Fruit fly (Drosophila melanogaster) whole organism, embryonic: Measurements from ENCODE around the gene CG7272.

Source experiments
- CG11696 ChIP-seq: fragments of 200-800 bp; sonication (Bioruptor generic); IDR thresholded peaks from 2 replicates; pipeline ENCODE4 v1.3.6; 2022; ENCODE audit warnings: missing biosample characterization, missing genetic modification characterization
- CG15696 ChIP-seq: fragments of 200-800 bp; sonication (Bioruptor generic); optimal IDR thresholded peaks from 2 replicates; lab custom pipeline; 2019; ENCODE audit warnings: missing biosample characterization, mild to moderate bottlenecking, missing genetic modification characterization, moderate library complexity
- CG16813 ChIP-seq: fragments of 200-800 bp; sonication (Bioruptor generic); IDR thresholded peaks from 3 replicates; pipeline ENCODE4 v1.3.6; 2022; ENCODE audit warnings: missing biosample characterization, missing genetic modification characterization; ENCODE audit not compliant: partially characterized antibody
- CG17802 ChIP-seq: fragments of 200-800 bp; sonication (Bioruptor generic); optimal IDR thresholded peaks from 2 replicates; lab custom pipeline; 2018; ENCODE audit warnings: missing biosample characterization, mild to moderate bottlenecking, missing genetic modification characterization, moderate library complexity
- CG2712 ChIP-seq: fragments of 200-800 bp; optimal IDR thresholded peaks from 3 replicates; lab custom pipeline; 2019; ENCODE audit warnings: missing biosample characterization, mild to moderate bottlenecking, missing genetic modification characterization, moderate library complexity
- CG34422 ChIP-seq: fragments of 200-800 bp; sonication (Bioruptor generic); IDR thresholded peaks from 3 replicates; pipeline ENCODE4 v1.3.6; 2022; ENCODE audit warnings: missing biosample characterization, missing genetic modification characterization
- CG3847 ChIP-seq: fragments of 200-800 bp; sonication (Bioruptor generic); IDR thresholded peaks from 2 replicates; pipeline ENCODE4 v1.3.6; 2022; ENCODE audit warnings: missing biosample characterization, missing genetic modification characterization
- CG4360 ChIP-seq: fragments of 200-800 bp; sonication (Bioruptor generic); IDR thresholded peaks from 2 replicates; pipeline ENCODE4 v1.3.6; 2022; ENCODE audit warnings: missing biosample characterization, missing genetic modification characterization
- CG4404 ChIP-seq: fragments of 200-800 bp; sonication (Bioruptor generic); IDR thresholded peaks from 2 replicates; pipeline ENCODE4 v1.3.6; 2022; ENCODE audit warnings: missing biosample characterization, missing genetic modification characterization
- CG4820 ChIP-seq: fragments of 200-800 bp; sonication (Bioruptor generic); optimal IDR thresholded peaks from 3 replicates; lab custom pipeline; 2016; ENCODE audit warnings: missing biosample characterization, missing genetic modification characterization
- CG8388 ChIP-seq: fragments of 200-800 bp; sonication (Bioruptor generic); optimal IDR thresholded peaks from 2 replicates; lab custom pipeline; 2019; ENCODE audit warnings: missing biosample characterization, mild to moderate bottlenecking, missing genetic modification characterization, moderate library complexity
- CG9876 ChIP-seq: fragments of 200-800 bp; sonication (Bioruptor generic); optimal IDR thresholded peaks from 2 replicates; lab custom pipeline; 2016; ENCODE audit warnings: missing biosample characterization, missing genetic modification characterization
- Doc3 ChIP-seq: fragments of 200-800 bp; sonication (Bioruptor generic); IDR thresholded peaks from 3 replicates; pipeline ENCODE4 v1.3.6; 2022; ENCODE audit warnings: missing biosample characterization, missing genetic modification characterization; ENCODE audit not compliant: partially characterized antibody
- Dp ChIP-seq: fragments of 200-800 bp; sonication (Bioruptor generic); optimal IDR thresholded peaks from 2 replicates; lab custom pipeline; 2018; ENCODE audit warnings: missing biosample characterization, mild to moderate bottlenecking, missing genetic modification characterization, moderate library complexity
- ERR ChIP-seq: fragments of 200-800 bp; sonication (Bioruptor generic); optimal IDR thresholded peaks from 2 replicates; lab custom pipeline; 2016; ENCODE audit warnings: missing biosample characterization, missing genetic modification characterization
- Elba2 ChIP-seq: fragments of 200-800 bp; sonication (Bioruptor generic); optimal IDR thresholded peaks from 3 replicates; lab custom pipeline; 2016; ENCODE audit warnings: missing biosample characterization, missing genetic modification characterization
- Ets97D ChIP-seq: fragments of 200-800 bp; sonication (Bioruptor generic); optimal IDR thresholded peaks from 3 replicates; lab custom pipeline; 2016; ENCODE audit warnings: missing biosample characterization, missing genetic modification characterization
- Fer2 ChIP-seq: fragments of 200-800 bp; sonication (Bioruptor generic); optimal IDR thresholded peaks from 2 replicates; lab custom pipeline; 2018; ENCODE audit warnings: missing biosample characterization, mild to moderate bottlenecking, missing genetic modification characterization, moderate library complexity
- Gug ChIP-seq: fragments of 200-800 bp; sonication (Bioruptor generic); IDR thresholded peaks from 4 replicates; pipeline ENCODE4 v1.3.6; 2022; ENCODE audit warnings: missing biosample characterization, missing genetic modification characterization
- Hand ChIP-seq: fragments of 200-800 bp; sonication (Bioruptor generic); optimal IDR thresholded peaks from 2 replicates; lab custom pipeline; 2017; ENCODE audit warnings: mild to moderate bottlenecking, missing biosample characterization, missing genetic modification reagents, missing genetic modification characterization
- Hr51 ChIP-seq, 2 experiments: fragments of 200-800 bp; sonication (Bioruptor generic); optimal IDR thresholded peaks; 2 replicates in 1 of 2; 3 replicates in 1 of 2; lab custom pipeline; 2016 to 2018; ENCODE audit warnings: missing biosample characterization in 2 of 2, missing genetic modification characterization in 2 of 2, mild to moderate bottlenecking in 1 of 2, moderate library complexity in 1 of 2
- MBD-R2 ChIP-seq: fragments of 200-800 bp; sonication (Bioruptor generic); IDR thresholded peaks from 2 replicates; pipeline ENCODE4 v1.3.6; 2022; ENCODE audit warnings: missing biosample characterization, missing genetic modification characterization
- MESR4 ChIP-seq: fragments of 200-800 bp; sonication (Bioruptor generic); optimal IDR thresholded peaks from 2 replicates; lab custom pipeline; 2018; ENCODE audit warnings: missing biosample characterization, mild to moderate bottlenecking, missing genetic modification characterization, moderate library complexity
- Med ChIP-seq: fragments of 200-800 bp; sonication (Bioruptor generic); peaks from one replicate; lab custom pipeline; 2016; ENCODE audit warnings: missing biosample characterization, missing genetic modification characterization, mild to moderate bottlenecking, inconsistent platforms, moderate library complexity
- Meics ChIP-seq: fragments of 200-800 bp; sonication (Bioruptor generic); optimal IDR thresholded peaks from 2 replicates; lab custom pipeline; 2017; ENCODE audit warnings: missing biosample characterization, mild to moderate bottlenecking, missing genetic modification characterization
- NfI ChIP-seq: fragments of 200-800 bp; sonication (Bioruptor generic); optimal IDR thresholded peaks from 3 replicates; lab custom pipeline; 2018; ENCODE audit warnings: missing biosample characterization, mild to moderate bottlenecking, missing genetic modification characterization, moderate library complexity
- Scr ChIP-seq: fragments of 200-800 bp; sonication (Bioruptor generic); IDR thresholded peaks from 2 replicates; pipeline ENCODE4 v1.3.6; 2022; ENCODE audit warnings: missing biosample characterization, missing genetic modification characterization; ENCODE audit not compliant: partially characterized antibody
- Sry-β ChIP-seq: fragments of 200-800 bp; sonication (Bioruptor generic); optimal IDR thresholded peaks from 2 replicates; lab custom pipeline; 2018; ENCODE audit warnings: missing biosample characterization, mild to moderate bottlenecking, missing genetic modification characterization, moderate library complexity
- az2 ChIP-seq: fragments of 200-800 bp; sonication (Bioruptor generic); optimal IDR thresholded peaks from 3 replicates; lab custom pipeline; 2016; ENCODE audit warnings: missing biosample characterization, missing genetic modification characterization
- chm ChIP-seq: fragments of 200-800 bp; sonication (Bioruptor generic); IDR thresholded peaks from 2 replicates; pipeline ENCODE4 v1.3.6; 2022; ENCODE audit warnings: missing biosample characterization, missing genetic modification characterization
- corto ChIP-seq: fragments of 200-800 bp; sonication (Bioruptor generic); optimal IDR thresholded peaks from 2 replicates; lab custom pipeline; 2016; ENCODE audit warnings: missing biosample characterization, mild to moderate bottlenecking, missing genetic modification characterization, moderate library complexity
- dati ChIP-seq: fragments of 200-800 bp; sonication (Bioruptor generic); IDR thresholded peaks from 2 replicates; pipeline ENCODE4 v1.3.6; 2022; ENCODE audit warnings: missing biosample characterization, missing genetic modification characterization
- esg ChIP-seq: fragments of 200-800 bp; sonication (Bioruptor generic); conservative IDR thresholded peaks from 2 replicates; pipeline ENCODE4 v1.3.6; 2022; ENCODE audit warnings: missing biosample characterization, missing genetic modification characterization
- fru ChIP-seq: fragments of >200 bp; optimal IDR thresholded peaks from 2 replicates; lab custom pipeline; 2017
- ftz-f1 ChIP-seq: fragments of 200-800 bp; sonication (Bioruptor generic); optimal IDR thresholded peaks from 2 replicates; lab custom pipeline; 2016; ENCODE audit warnings: missing biosample characterization, missing genetic modification characterization
- grau ChIP-seq: fragments of 200-800 bp; optimal IDR thresholded peaks from 3 replicates; lab custom pipeline; 2019; ENCODE audit warnings: missing biosample characterization, mild to moderate bottlenecking, missing genetic modification characterization, moderate library complexity
- ham ChIP-seq: fragments of 200-800 bp; sonication (Bioruptor generic); IDR thresholded peaks from 2 replicates; pipeline ENCODE4 v1.3.6; 2022; ENCODE audit warnings: missing biosample characterization, missing genetic modification characterization
- maf-S ChIP-seq: fragments of 200-800 bp; sonication (Bioruptor generic); optimal IDR thresholded peaks from 2 replicates; lab custom pipeline; 2016; ENCODE audit warnings: missing biosample characterization, missing genetic modification characterization
- pum ChIP-seq: fragments of 200-800 bp; sonication (Bioruptor generic); optimal IDR thresholded peaks from 2 replicates; lab custom pipeline; 2016; ENCODE audit warnings: missing biosample characterization, missing genetic modification characterization
- pzg ChIP-seq: fragments of 200-800 bp; sonication (Bioruptor generic); optimal IDR thresholded peaks from 3 replicates; lab custom pipeline; 2018; ENCODE audit warnings: missing biosample characterization, mild to moderate bottlenecking, missing genetic modification characterization, moderate library complexity
- sim ChIP-seq: fragments of 200-800 bp; sonication (Bioruptor generic); IDR thresholded peaks from 2 replicates; pipeline ENCODE4 v1.3.6; 2022; ENCODE audit warnings: missing biosample characterization, missing genetic modification characterization
- stc ChIP-seq: fragments of 200-800 bp; sonication (Bioruptor generic); IDR thresholded peaks from 2 replicates; pipeline ENCODE4 v1.3.6; 2022; ENCODE audit warnings: missing biosample characterization, missing genetic modification characterization
- stwl ChIP-seq: fragments of 200-800 bp; sonication (Bioruptor generic); optimal IDR thresholded peaks from 3 replicates; lab custom pipeline; 2018; ENCODE audit warnings: missing biosample characterization, mild to moderate bottlenecking, missing genetic modification characterization, moderate library complexity
- vfl ChIP-seq: fragments of 200-800 bp; sonication (Bioruptor generic); optimal IDR thresholded peaks from 2 replicates; lab custom pipeline; 2016; ENCODE audit warnings: missing biosample characterization, missing genetic modification characterization
- vvl ChIP-seq: fragments of 200-800 bp; sonication (Bioruptor generic); IDR thresholded peaks from 2 replicates; pipeline ENCODE4 v1.3.6; 2022; ENCODE audit warnings: missing biosample characterization, missing genetic modification characterization
- wdn ChIP-seq: fragments of 200-800 bp; sonication (Bioruptor generic); IDR thresholded peaks from 2 replicates; pipeline ENCODE4 v1.3.6; 2022; ENCODE audit warnings: missing biosample characterization, missing genetic modification characterization
- wor ChIP-seq: fragments of 200-800 bp; sonication (Bioruptor generic); IDR thresholded peaks from 2 replicates; pipeline ENCODE4 v1.3.6; 2022; ENCODE audit warnings: missing biosample characterization, missing genetic modification characterization
- zf30C ChIP-seq: fragments of 200-800 bp; sonication (Bioruptor generic); optimal IDR thresholded peaks from 3 replicates; lab custom pipeline; 2018; ENCODE audit warnings: missing biosample characterization, mild to moderate bottlenecking, missing genetic modification characterization

Gene CG7272

dm6 chr3L:15495449-15495848 lies 5.3 kb upstream of the CG7272 start, which contains the start of gene CG12355:
TSS of gene CG12355 (minus strand) at chr3L:15495549.
- no peak for TF ChIP-seq dati (GFP tag; lab: Robert Waterston, UW)
- no peak for TF ChIP-seq CG15696 (tag; lab: Kevin White, UChicago)

DNA sequence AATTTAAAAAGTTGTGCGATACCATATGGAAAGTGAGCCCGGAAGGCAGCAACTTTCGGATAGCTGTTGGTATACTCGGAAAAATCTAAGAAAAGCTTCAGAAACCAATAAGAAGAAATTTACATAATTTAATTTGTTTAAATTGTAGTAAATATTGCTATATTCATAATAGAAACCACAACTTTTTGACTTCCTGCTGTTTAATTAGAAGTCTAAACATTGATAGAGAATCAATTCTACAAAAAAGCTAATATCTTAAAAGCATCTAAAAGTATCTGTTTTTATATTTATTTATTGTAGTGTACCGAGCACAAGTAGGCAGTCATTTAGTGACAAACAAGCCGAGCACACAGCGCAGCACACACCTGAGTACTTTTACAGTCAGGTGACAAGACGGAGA lies 4.5 kb upstream of the CG7272 start, which contains the start of gene CG13455:
CG13455 (plus strand) TSS at position 301 of the 400 bp plus-strand sequence.
- TF ChIP-seq CG4820 (GFP tag; lab: Kevin White, UChicago) (no peak), ham (GFP tag; lab: Robert Waterston, UW) (no peak), vvl (GFP tag; lab: Robert Waterston, UW) (no peak), maf-S (GFP tag; lab: Kevin White, UChicago) (no peak), Hand (GFP tag; lab: Kevin White, UChicago) (no peak), CG3847 (GFP tag; lab: Robert Waterston, UW) (no peak), CG17802 (tag; lab: Kevin White, UChicago) (no peak), Sry-β (GFP tag; lab: Kevin White, UChicago) (no peak), az2 (GFP tag; lab: Kevin White, UChicago) (no peak), pum (GFP tag; lab: Kevin White, UChicago) (no peak), chm (GFP tag; lab: Robert Waterston, UW) (no peak), CG9876 (no peak), CG2712 (no peak), vfl (GFP tag; lab: Kevin White, UChicago) (no peak)
- TF ChIP-seq, all 482 proteins: peak for 0

dm6 chr3L:15497902-15498301 lies 2.8 kb upstream of the CG7272 start, which contains the start of gene CG7276:
TSS of gene CG7276 (plus strand) at chr3L:15498202.
- TF ChIP-seq CG4360 (no peak), MESR4 (GFP tag; lab: Kevin White, UChicago) (no peak), Ets97D (no peak), Scr (GFP tag; lab: Robert Waterston, UW) (no peak), Doc3 (GFP tag; lab: Robert Waterston, UW) (no peak), zf30C (no peak), Meics (GFP tag; lab: Kevin White, UChicago) (no peak), Gug (GFP tag; lab: Robert Waterston, UW) (no peak)

dm6 chr3L:15498745-15499144 lies 2.0 kb upstream of the CG7272 start, which contains the start of gene CG7275:
TSS of gene CG7275 (plus strand) at chr3L:15498959.
- no peak for TF ChIP-seq fru (lab: Kevin White, UChicago)
- TF ChIP-seq ERR (GFP tag; lab: Kevin White, UChicago) = no peak
- TF ChIP-seq grau = no peak
- peak; percentile 6 for TF ChIP-seq NfI
- no peak for TF ChIP-seq sim (GFP tag; lab: Robert Waterston, UW)
- no peak for TF ChIP-seq ftz-f1
- no peak for TF ChIP-seq wor
- no peak for TF ChIP-seq CG11696 (GFP tag; lab: Robert Waterston, UW)
- TF ChIP-seq Fer2 (tag; lab: Kevin White, UChicago) = no peak
- no peak for TF ChIP-seq stc (GFP tag; lab: Robert Waterston, UW)
- no peak for TF ChIP-seq corto (GFP tag; lab: Kevin White, UChicago)
- no peak for TF ChIP-seq wdn (GFP tag; lab: Robert Waterston, UW)
- TF ChIP-seq chm (GFP tag; lab: Robert Waterston, UW) = no peak
- peak; percentile 98 for TF ChIP-seq Dp
- no peak for TF ChIP-seq Hr51 (GFP tag; optimal IDR thresholded peaks at IDR 0.05; lab: Kevin White, UChicago)
- TF ChIP-seq Med (GFP tag; lab: Kevin White, UChicago) = peak; percentile 85
- TF ChIP-seq pzg (GFP tag; lab: Kevin White, UChicago) = peak; percentile 92
- no peak for TF ChIP-seq CG4404 (GFP tag; lab: Robert Waterston, UW)
- peak; percentile 92 for TF ChIP-seq stwl (tag; lab: Kevin White, UChicago)
- TF ChIP-seq CG8388 (GFP tag; lab: Kevin White, UChicago) = no peak
- TF ChIP-seq CG34422 = peak; percentile 53; the same call in 1 of the 3 replicates
- TF ChIP-seq CG16813 (GFP tag; lab: Robert Waterston, UW) = peak; percentile 37; the same call in 2 of the 3 replicates
- no peak for TF ChIP-seq Elba2 (GFP tag; lab: Kevin White, UChicago)
- peak; percentile 91 for TF ChIP-seq MBD-R2 (GFP tag; lab: Robert Waterston, UW)
- no peak for TF ChIP-seq esg
